Fruit fly (Drosophila melanogaster) whole organism, embryonic: ENCODE results near the gene Mco4.

Experiments
- Aef1 ChIP-seq: fragments of 200-800 bp; sonication (Bioruptor generic); IDR thresholded peaks from 3 replicates; pipeline ENCODE4 v1.3.6; 2022; ENCODE audit warnings: missing biosample characterization, missing genetic modification characterization
- Atf-2 ChIP-seq: fragments of 200-800 bp; sonication (Bioruptor generic); optimal IDR thresholded peaks from 2 replicates; lab custom pipeline; 2016; ENCODE audit warnings: missing biosample characterization, missing genetic modification characterization
- Atf3 ChIP-seq: fragments of 200-800 bp; sonication (Bioruptor generic); optimal IDR thresholded peaks from 3 replicates; lab custom pipeline; 2016; ENCODE audit warnings: missing biosample characterization, missing genetic modification characterization
- Blimp-1 ChIP-seq: fragments of 200-800 bp; sonication (Bioruptor generic); optimal IDR thresholded peaks from 3 replicates; lab custom pipeline; 2018; ENCODE audit warnings: missing biosample characterization, missing genetic modification characterization, mild to moderate bottlenecking, moderate library complexity, missing genetic modification reagents
- CG10209 ChIP-seq: fragments of 200-800 bp; sonication (Bioruptor generic); optimal IDR thresholded peaks from 3 replicates; lab custom pipeline; 2017; ENCODE audit warnings: missing biosample characterization, mild to moderate bottlenecking, missing genetic modification characterization, missing genetic modification reagents
- CG11560 ChIP-seq: fragments of 200-800 bp; sonication (Bioruptor generic); IDR thresholded peaks from 3 replicates; pipeline ENCODE4 v1.3.6; 2022; ENCODE audit warnings: missing biosample characterization, missing genetic modification characterization
- CG14014 ChIP-seq: fragments of 200-800 bp; sonication (Bioruptor generic); IDR thresholded peaks from 2 replicates; pipeline ENCODE4 v1.3.6; 2022; ENCODE audit warnings: missing biosample characterization, missing genetic modification characterization
- CG14710 ChIP-seq: fragments of 200-800 bp; sonication (Bioruptor generic); optimal IDR thresholded peaks from 3 replicates; lab custom pipeline; 2019; ENCODE audit warnings: missing biosample characterization, mild to moderate bottlenecking, missing genetic modification characterization, moderate library complexity
- CG16813 ChIP-seq: fragments of 200-800 bp; sonication (Bioruptor generic); IDR thresholded peaks from 3 replicates; pipeline ENCODE4 v1.3.6; 2022; ENCODE audit warnings: missing biosample characterization, missing genetic modification characterization; ENCODE audit not compliant: partially characterized antibody
- CG18764 ChIP-seq: fragments of 200-800 bp; sonication (Bioruptor generic); optimal IDR thresholded peaks from 3 replicates; lab custom pipeline; 2016; ENCODE audit warnings: missing biosample characterization, missing genetic modification characterization
- CG2202 ChIP-seq: fragments of 200-800 bp; sonication (Bioruptor generic); optimal IDR thresholded peaks from 2 replicates; lab custom pipeline; 2018; ENCODE audit warnings: missing biosample characterization, mild to moderate bottlenecking, missing genetic modification characterization
- CG33213 ChIP-seq: fragments of 200-800 bp; sonication (Bioruptor generic); optimal IDR thresholded peaks from 3 replicates; lab custom pipeline; 2016; ENCODE audit warnings: missing biosample characterization, missing genetic modification characterization
- CG3407 ChIP-seq: fragments of 200-800 bp; sonication (Bioruptor generic); optimal IDR thresholded peaks from 2 replicates; lab custom pipeline; 2018; ENCODE audit warnings: missing biosample characterization, mild to moderate bottlenecking, missing genetic modification characterization
- CG34224 ChIP-seq: fragments of 200-800 bp; sonication (Bioruptor generic); IDR thresholded peaks from 3 replicates; pipeline ENCODE4 v1.3.6; 2022; ENCODE audit warnings: missing biosample characterization, missing genetic modification characterization; ENCODE audit not compliant: partially characterized antibody
- CG34422 ChIP-seq: fragments of 200-800 bp; sonication (Bioruptor generic); IDR thresholded peaks from 3 replicates; pipeline ENCODE4 v1.3.6; 2022; ENCODE audit warnings: missing biosample characterization, missing genetic modification characterization
- CG4617 ChIP-seq: fragments of 200-800 bp; sonication (Bioruptor generic); optimal IDR thresholded peaks from 3 replicates; lab custom pipeline; 2016; ENCODE audit warnings: missing biosample characterization, missing genetic modification characterization, borderline replicate concordance
- CG6272 ChIP-seq: fragments of 200-800 bp; sonication (Bioruptor generic); IDR thresholded peaks from 2 replicates; pipeline ENCODE4 v1.3.6; 2022; ENCODE audit warnings: missing biosample characterization, missing genetic modification characterization
- Dip3 ChIP-seq: fragments of 200-800 bp; sonication (Bioruptor generic); optimal IDR thresholded peaks from 3 replicates; lab custom pipeline; 2016; ENCODE audit warnings: missing biosample characterization, missing genetic modification characterization
- Dp ChIP-seq: fragments of 200-800 bp; sonication (Bioruptor generic); optimal IDR thresholded peaks from 2 replicates; lab custom pipeline; 2018; ENCODE audit warnings: missing biosample characterization, mild to moderate bottlenecking, missing genetic modification characterization, moderate library complexity
- ERR ChIP-seq: fragments of 200-800 bp; sonication (Bioruptor generic); optimal IDR thresholded peaks from 2 replicates; lab custom pipeline; 2016; ENCODE audit warnings: missing biosample characterization, missing genetic modification characterization
- Eip74EF ChIP-seq, 2 experiments: fragments of 200-800 bp in 1 of 2; fragments of >200 bp in 1 of 2; sonication (Bioruptor generic) in 1 of 2; optimal IDR thresholded peaks; 2 replicates each; lab custom pipeline; 2017 to 2019; ENCODE audit warnings: missing biosample characterization in 2 of 2, missing genetic modification characterization in 2 of 2, mild to moderate bottlenecking in 1 of 2, moderate library complexity in 1 of 2
- Fer3 ChIP-seq: fragments of 200-800 bp; sonication (Bioruptor generic); optimal IDR thresholded peaks from 2 replicates; lab custom pipeline; 2018; ENCODE audit warnings: missing biosample characterization, mild to moderate bottlenecking, missing genetic modification characterization, moderate library complexity
- H15 ChIP-seq: fragments of 200-800 bp; sonication (Bioruptor generic); IDR thresholded peaks from 3 replicates; pipeline ENCODE4 v1.3.6; 2022; ENCODE audit warnings: missing biosample characterization, missing genetic modification characterization
- HmgD ChIP-seq: fragments of 200-800 bp; sonication (Bioruptor generic); optimal IDR thresholded peaks from 3 replicates; lab custom pipeline; 2016; ENCODE audit warnings: missing biosample characterization, missing genetic modification characterization
- Jarid2 ChIP-seq: fragments of 200-800 bp; sonication (Bioruptor generic); optimal IDR thresholded peaks from 3 replicates; lab custom pipeline; 2017; ENCODE audit warnings: mild to moderate bottlenecking, missing biosample characterization, missing genetic modification reagents, missing genetic modification characterization
- Kr ChIP-seq: fragments of 200-800 bp; sonication (Bioruptor generic); optimal IDR thresholded peaks from 2 replicates; lab custom pipeline; 2017; ENCODE audit warnings: missing biosample characterization, mild to moderate bottlenecking, missing genetic modification characterization
- Opbp ChIP-seq: fragments of 200-800 bp; sonication (Bioruptor generic); IDR thresholded peaks from 3 replicates; pipeline ENCODE4 v1.3.6; 2022; ENCODE audit warnings: missing biosample characterization, missing genetic modification characterization; ENCODE audit not compliant: partially characterized antibody
- Sry-β ChIP-seq: fragments of 200-800 bp; sonication (Bioruptor generic); optimal IDR thresholded peaks from 2 replicates; lab custom pipeline; 2018; ENCODE audit warnings: missing biosample characterization, mild to moderate bottlenecking, missing genetic modification characterization, moderate library complexity
- Tbp ChIP-seq: fragments of >200 bp; optimal IDR thresholded peaks from 2 replicates; lab custom pipeline; 2018; ENCODE audit warnings: missing biosample characterization, missing genetic modification characterization
- al ChIP-seq: fragments of 200-800 bp; sonication (Bioruptor generic); IDR thresholded peaks from 2 replicates; pipeline ENCODE4 v1.3.6; 2022; ENCODE audit warnings: missing biosample characterization, missing genetic modification characterization
- ase ChIP-seq: fragments of 200-800 bp; sonication (Bioruptor generic); IDR thresholded peaks from 3 replicates; pipeline ENCODE4 v1.3.6; 2022; ENCODE audit warnings: missing biosample characterization, missing genetic modification characterization
- ash1 ChIP-seq: fragments of 200-800 bp; sonication (Bioruptor generic); optimal IDR thresholded peaks from 2 replicates; lab custom pipeline; 2018; ENCODE audit warnings: missing biosample characterization, mild to moderate bottlenecking, missing genetic modification characterization
- bab2 ChIP-seq: fragments of 200-800 bp; sonication (Bioruptor generic); optimal IDR thresholded peaks from 2 replicates; lab custom pipeline; 2016; ENCODE audit warnings: missing biosample characterization, missing genetic modification characterization
- bigmax ChIP-seq: fragments of 200-800 bp; sonication (Bioruptor generic); optimal IDR thresholded peaks from 2 replicates; lab custom pipeline; 2018; ENCODE audit warnings: missing biosample characterization, mild to moderate bottlenecking, missing genetic modification characterization
- crp ChIP-seq, 2 experiments: fragments of 200-800 bp; sonication (Bioruptor generic); optimal IDR thresholded peaks; 2 replicates in 1 of 2; 3 replicates in 1 of 2; lab custom pipeline; 2017; ENCODE audit warnings: missing biosample characterization in 2 of 2, missing genetic modification characterization in 2 of 2, mild to moderate bottlenecking in 1 of 2, moderate library complexity in 1 of 2
- cwo ChIP-seq: fragments of 200-800 bp; sonication (Bioruptor generic); optimal IDR thresholded peaks from 3 replicates; lab custom pipeline; 2017; ENCODE audit warnings: missing biosample characterization, missing genetic modification characterization, mild to moderate bottlenecking, moderate library complexity, missing genetic modification reagents
- dati ChIP-seq: fragments of 200-800 bp; sonication (Bioruptor generic); IDR thresholded peaks from 2 replicates; pipeline ENCODE4 v1.3.6; 2022; ENCODE audit warnings: missing biosample characterization, missing genetic modification characterization
- esg ChIP-seq: fragments of 200-800 bp; sonication (Bioruptor generic); conservative IDR thresholded peaks from 2 replicates; pipeline ENCODE4 v1.3.6; 2022; ENCODE audit warnings: missing biosample characterization, missing genetic modification characterization
- fd96Cb ChIP-seq: fragments of 200-800 bp; sonication (Bioruptor generic); optimal IDR thresholded peaks from 2 replicates; lab custom pipeline; 2018; ENCODE audit warnings: missing biosample characterization, mild to moderate bottlenecking, missing genetic modification characterization, moderate library complexity
- fu2 ChIP-seq: fragments of 200-800 bp; sonication (Bioruptor generic); optimal IDR thresholded peaks from 2 replicates; lab custom pipeline; 2016; ENCODE audit warnings: missing biosample characterization, missing genetic modification characterization
- gem ChIP-seq: fragments of 200-800 bp; sonication (Bioruptor generic); optimal IDR thresholded peaks from 2 replicates; lab custom pipeline; 2019; ENCODE audit warnings: missing biosample characterization, mild to moderate bottlenecking, missing genetic modification characterization, moderate library complexity
- her ChIP-seq: fragments of 200-800 bp; sonication (Bioruptor generic); optimal IDR thresholded peaks from 2 replicates; lab custom pipeline; 2016; ENCODE audit warnings: missing biosample characterization, missing genetic modification characterization
- jing ChIP-seq: fragments of 200-800 bp; sonication (Bioruptor generic); optimal IDR thresholded peaks from 2 replicates; lab custom pipeline; 2018; ENCODE audit warnings: missing biosample characterization, mild to moderate bottlenecking, missing genetic modification characterization
- ken ChIP-seq: fragments of 200-800 bp; sonication (Bioruptor generic); IDR thresholded peaks from 3 replicates; pipeline ENCODE4 v1.3.6; 2022; ENCODE audit warnings: missing biosample characterization, missing genetic modification characterization
- nau ChIP-seq: fragments of 200-800 bp; sonication (Bioruptor generic); optimal IDR thresholded peaks from 3 replicates; lab custom pipeline; 2017; ENCODE audit warnings: missing biosample characterization, mild to moderate bottlenecking, missing genetic modification characterization, missing genetic modification reagents
- salm ChIP-seq: fragments of 200-800 bp; sonication (Bioruptor generic); optimal IDR thresholded peaks from 2 replicates; lab custom pipeline; 2018; ENCODE audit warnings: missing biosample characterization, mild to moderate bottlenecking, missing genetic modification characterization
- slp2 ChIP-seq: fragments of 200-800 bp; sonication (Bioruptor generic); optimal IDR thresholded peaks from 2 replicates; lab custom pipeline; 2016; ENCODE audit warnings: missing biosample characterization, missing genetic modification characterization

Gene Mco4

dm6 chrX:17881138-17882121 is 25.5 kb upstream of the Mco4 start (continued):
- TF ChIP-seq cwo = no peak
- no peak for TF ChIP-seq CG16813 (GFP tag; lab: Robert Waterston, UW)
- TF ChIP-seq Kr (GFP tag; lab: Kevin White, UChicago) = no peak
- no peak for TF ChIP-seq salm (tag; lab: Kevin White, UChicago)
- no peak for TF ChIP-seq HmgD (GFP tag; lab: Kevin White, UChicago)
- no peak for TF ChIP-seq Tbp (GFP tag; lab: Kevin White, UChicago)
- TF ChIP-seq Sry-β (GFP tag; lab: Kevin White, UChicago) = no peak
- no peak for TF ChIP-seq esg
- no peak for TF ChIP-seq Jarid2 (GFP tag; lab: Kevin White, UChicago)
- TF ChIP-seq Opbp (GFP tag; lab: Robert Waterston, UW) = no peak
- TF ChIP-seq dati = no peak
- no peak for TF ChIP-seq CG34224
- peak; percentile 37 for TF ChIP-seq fd96Cb (tag; lab: Kevin White, UChicago)
- TF ChIP-seq CG6272 (GFP tag; lab: Robert Waterston, UW) = peak; percentile 14; the same call in 1 of the 2 replicates
- no peak for TF ChIP-seq crp (GFP tag; optimal IDR thresholded peaks at IDR 0.05; lab: Kevin White, UChicago)
- TF ChIP-seq CG14710 = no peak
- no peak for TF ChIP-seq CG3407 (GFP tag; lab: Kevin White, UChicago)
- TF ChIP-seq ase = no peak
- TF ChIP-seq Atf-2 = peak; percentile 28
- TF ChIP-seq ERR = no peak
- no peak for TF ChIP-seq jing (GFP tag; lab: Kevin White, UChicago)
- TF ChIP-seq Fer3 = peak; percentile 60
- 0 out of 2 replicates have a peak, but pooled peaks have one; percentile 20 for TF ChIP-seq CG14014 (GFP tag; lab: Robert Waterston, UW)
- no peak for TF ChIP-seq Eip74EF (GFP tag; optimal IDR thresholded peaks at IDR 0.05; lab: Kevin White, UChicago)
- TF ChIP-seq ash1 (GFP tag; lab: Kevin White, UChicago) = no peak
- peak; percentile 46 for TF ChIP-seq bab2 (GFP tag; lab: Kevin White, UChicago)
- peak; percentile 54 for TF ChIP-seq her
- TF ChIP-seq Blimp-1 = peak; percentile 14
- peak; percentile 82 for TF ChIP-seq Dip3
- no peak for TF ChIP-seq Dp (GFP tag; lab: Kevin White, UChicago)
- TF ChIP-seq slp2 (GFP tag; lab: Kevin White, UChicago) = no peak
- no peak for TF ChIP-seq Atf3 (GFP tag; lab: Kevin White, UChicago)
- peak; percentile 47; the same call in 1 of the 3 replicates for TF ChIP-seq ken (GFP tag; lab: Robert Waterston, UW)
- TF ChIP-seq H15 (GFP tag; lab: Robert Waterston, UW) = no peak
- peak; percentile 63 for TF ChIP-seq Aef1
- no peak for TF ChIP-seq bigmax (GFP tag; lab: Kevin White, UChicago)
- no peak for TF ChIP-seq CG18764 (GFP tag; lab: Kevin White, UChicago)
- TF ChIP-seq CG34422 (GFP tag; lab: Robert Waterston, UW) = peak; percentile 23; the same call in 1 of the 3 replicates
- no peak for TF ChIP-seq CG2202 (tag; lab: Kevin White, UChicago)
- TF ChIP-seq fu2 (GFP tag; lab: Kevin White, UChicago) = peak; percentile 31
- TF ChIP-seq al (GFP tag; lab: Robert Waterston, UW) = peak; percentile 70
- TF ChIP-seq CG11560 = no peak
- peak; percentile 49 for TF ChIP-seq CG10209 (GFP tag; lab: Kevin White, UChicago)
- TF ChIP-seq gem = peak; percentile 66
- no peak for TF ChIP-seq nau (GFP tag; lab: Kevin White, UChicago)
- TF ChIP-seq CG4617 (GFP tag; lab: Kevin White, UChicago) = no peak
- peak; percentile 9 for TF ChIP-seq CG33213 (GFP tag; lab: Kevin White, UChicago)
